Fruit fly (Drosophila melanogaster): ENCODE data around the gene CG15564.

DNA sequence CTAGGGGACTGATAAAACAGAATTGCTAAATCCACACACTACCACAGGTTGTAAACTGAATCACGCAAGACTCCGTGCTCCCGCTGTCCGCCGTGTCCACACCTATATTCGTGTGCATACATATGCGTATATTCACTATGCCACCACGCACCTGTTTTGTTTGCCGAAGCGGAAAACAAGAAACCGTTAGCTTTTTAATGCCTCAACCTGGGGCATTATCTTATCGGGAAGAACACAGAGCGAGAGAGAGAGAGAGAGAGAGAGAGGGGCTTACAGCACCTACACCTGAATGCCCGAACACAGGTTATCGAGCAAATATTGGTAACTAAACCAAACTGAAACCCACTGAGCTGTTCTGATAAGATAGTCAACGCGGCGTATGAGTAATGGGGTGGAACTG lies 40.5 kb downstream of the CG15564 start:
- TF ChIP-seq toe (GFP tag; optimal IDR thresholded peaks at IDR 0.05): no peak
- no peak for TF ChIP-seq kay (GFP tag; ENCODE audit: borderline replicate concordance)
- no peak for TF ChIP-seq tj (GFP tag; optimal IDR thresholded peaks at IDR 0.05)
- TF ChIP-seq cnc (optimal IDR thresholded peaks at IDR 0.05): no peak
- TF ChIP-seq CG1620 (GFP tag; optimal IDR thresholded peaks at IDR 0.05): no peak
- TF ChIP-seq cic (GFP tag; optimal IDR thresholded peaks at IDR 0.05): peak; percentile 46
- TF ChIP-seq CG7101 (tag; optimal IDR thresholded peaks at IDR 0.05): no peak
- no peak for TF ChIP-seq bab1 (GFP tag; optimal IDR thresholded peaks at IDR 0.05)
- no peak for TF ChIP-seq CG33017 (tag; optimal IDR thresholded peaks at IDR 0.05)
- TF ChIP-seq CG14711 (tag; optimal IDR thresholded peaks at IDR 0.05): no peak

Measured in whole organism, adult.